Worm (Caenorhabditis elegans) whole organism, late embryonic: ENCODE measurements around the gene C16B8.4.

ENCODE experiments used
- T23F11.4 ChIP-seq: fragments of 200-800 bp; sonication (Bioruptor generic); optimal IDR thresholded peaks from 2 replicates; lab custom pipeline; 2018; ENCODE audit warnings: mild to moderate bottlenecking, missing genetic modification characterization, missing compliant biosample characterization
- ceh-14 ChIP-seq: sonication (generic microtip); optimal IDR thresholded peaks from 2 replicates; lab custom pipeline; 2016; ENCODE audit warnings: missing genotype, missing genetic modification characterization, missing compliant biosample characterization
- ceh-18 ChIP-seq: sonication (generic microtip); optimal IDR thresholded peaks from 2 replicates; lab custom pipeline; 2016; ENCODE audit warnings: missing genetic modification characterization, missing compliant biosample characterization
- ceh-2 ChIP-seq: sonication (generic microtip); optimal IDR thresholded peaks from 2 replicates; lab custom pipeline; 2016; ENCODE audit warnings: missing genotype, missing genetic modification characterization, missing compliant biosample characterization
- ceh-22 ChIP-seq: sonication (generic microtip); optimal IDR thresholded peaks from 2 replicates; lab custom pipeline; 2017; ENCODE audit warnings: missing biosample characterization, missing genetic modification characterization
- ceh-30 ChIP-seq: fragments of 150-350 bp; optimal IDR thresholded peaks from 2 replicates; lab custom pipeline; 2014; ENCODE audit warnings: missing biosample characterization, missing genetic modification characterization
- ceh-31 ChIP-seq: sonication (generic microtip); optimal IDR thresholded peaks from 2 replicates; lab custom pipeline; 2016; ENCODE audit warnings: missing genetic modification characterization, missing compliant biosample characterization
- ceh-45 ChIP-seq: fragments of 200-800 bp; sonication (Bioruptor generic); IDR thresholded peaks from 2 replicates; pipeline ENCODE4 v1.3.6; 2022; ENCODE audit warnings: missing genetic modification reagents, missing genetic modification characterization, missing compliant biosample characterization
- ceh-48 ChIP-seq: sonication (generic microtip); optimal IDR thresholded peaks from 2 replicates; lab custom pipeline; 2016; ENCODE audit warnings: missing genetic modification characterization, inconsistent platforms, missing compliant biosample characterization
- ceh-9 ChIP-seq: sonication (generic microtip); optimal IDR thresholded peaks from 2 replicates; lab custom pipeline; 2016; ENCODE audit warnings: mild to moderate bottlenecking, missing genetic modification characterization, inconsistent platforms, missing compliant biosample characterization
- che-1 ChIP-seq: sonication (generic microtip); optimal IDR thresholded peaks from 2 replicates; lab custom pipeline; 2016; ENCODE audit warnings: mild to moderate bottlenecking, missing genetic modification characterization, missing compliant biosample characterization
- elt-2 ChIP-seq: sonication (generic microtip); optimal IDR thresholded peaks from 2 replicates; lab custom pipeline; 2016; ENCODE audit warnings: missing genetic modification reagents, missing genetic modification characterization, missing compliant biosample characterization
- eyg-1 ChIP-seq: sonication (generic microtip); optimal IDR thresholded peaks from 2 replicates; lab custom pipeline; 2016; ENCODE audit warnings: missing genotype, missing genetic modification characterization, missing compliant biosample characterization
- fax-1 ChIP-seq: sonication (generic microtip); optimal IDR thresholded peaks from 2 replicates; lab custom pipeline; 2016; ENCODE audit warnings: missing genotype, missing genetic modification characterization, missing compliant biosample characterization
- fkh-6 ChIP-seq: sonication (generic microtip); optimal IDR thresholded peaks from 2 replicates; lab custom pipeline; 2016; ENCODE audit warnings: missing genetic modification characterization, missing compliant biosample characterization
- gmeb-2 ChIP-seq: sonication (generic microtip); optimal IDR thresholded peaks from 2 replicates; lab custom pipeline; 2016; ENCODE audit warnings: missing genetic modification characterization, inconsistent platforms, missing compliant biosample characterization
- hlh-6 ChIP-seq: sonication (generic microtip); optimal IDR thresholded peaks from 2 replicates; lab custom pipeline; 2016; ENCODE audit warnings: missing genotype, missing genetic modification characterization, missing compliant biosample characterization
- hlh-8 ChIP-seq: sonication (generic microtip); optimal IDR thresholded peaks from 2 replicates; lab custom pipeline; 2016; ENCODE audit warnings: missing genotype, missing genetic modification characterization, missing compliant biosample characterization
- lim-6 ChIP-seq: sonication (generic microtip); optimal IDR thresholded peaks from 2 replicates; lab custom pipeline; 2016; ENCODE audit warnings: missing genetic modification characterization, missing compliant biosample characterization
- madf-2 ChIP-seq: sonication (generic microtip); optimal IDR thresholded peaks from 2 replicates; lab custom pipeline; 2017; ENCODE audit warnings: missing genetic modification characterization, missing compliant biosample characterization
- nfya-1 ChIP-seq: sonication (generic microtip); optimal IDR thresholded peaks from 2 replicates; lab custom pipeline; 2017; ENCODE audit warnings: missing genetic modification characterization, mild to moderate bottlenecking, missing compliant biosample characterization, antibody characterized with exemption, moderate library complexity
- nhr-232 ChIP-seq: sonication (generic microtip); optimal IDR thresholded peaks from 2 replicates; lab custom pipeline; 2016; ENCODE audit warnings: missing genetic modification characterization, missing compliant biosample characterization
- odd-2 ChIP-seq: sonication (generic microtip); optimal IDR thresholded peaks from 2 replicates; lab custom pipeline; 2017; ENCODE audit warnings: antibody characterized with exemption, mild to moderate bottlenecking, missing genetic modification characterization, missing compliant biosample characterization
- pha-2 ChIP-seq: sonication (generic microtip); optimal IDR thresholded peaks from 2 replicates; lab custom pipeline; 2017; ENCODE audit warnings: mild to moderate bottlenecking, missing genetic modification characterization, missing compliant biosample characterization
- pha-4 ChIP-seq: fragments of 150-350 bp; optimal IDR thresholded peaks from 2 replicates; lab custom pipeline; 2018; ENCODE audit warnings: missing biosample characterization, missing genetic modification reagents, missing genetic modification characterization
- pros-1 ChIP-seq: fragments of 150-350 bp; optimal IDR thresholded peaks from 2 replicates; lab custom pipeline; 2014; ENCODE audit warnings: missing biosample characterization, missing genetic modification reagents, missing genetic modification characterization
- ref-2 ChIP-seq: sonication (generic microtip); optimal IDR thresholded peaks from 2 replicates; lab custom pipeline; 2016; ENCODE audit warnings: missing genetic modification characterization, missing compliant biosample characterization
- sox-2 ChIP-seq: fragments of 200-800 bp; sonication (Bioruptor generic); IDR thresholded peaks from 2 replicates; pipeline ENCODE4 v1.3.6; 2022; ENCODE audit warnings: missing genetic modification reagents, missing genetic modification characterization, missing compliant biosample characterization
- tbx-7 ChIP-seq: sonication (generic microtip); optimal IDR thresholded peaks from 2 replicates; lab custom pipeline; 2016; ENCODE audit warnings: missing genotype, missing genetic modification characterization, missing compliant biosample characterization
- ttx-3 ChIP-seq: sonication (generic microtip); optimal IDR thresholded peaks from 2 replicates; lab custom pipeline; 2016; ENCODE audit warnings: missing genetic modification reagents, missing genetic modification characterization, missing compliant biosample characterization
- unc-3 ChIP-seq, 2 experiments: fragments of 200-800 bp in 1 of 2; sonication (Bioruptor generic) in 1 of 2; sonication (generic microtip) in 1 of 2; conservative IDR thresholded peaks in 1 of 2; optimal IDR thresholded peaks in 1 of 2; 2 replicates each; pipeline versions ENCODE4 v1.3.6 to Lab custom; 2016 to 2022; ENCODE audit warnings: missing compliant biosample characterization in 2 of 2, missing genetic modification characterization in 2 of 2, missing genetic modification reagents in 1 of 2
- unc-42 ChIP-seq: sonication (generic microtip); optimal IDR thresholded peaks from 2 replicates; lab custom pipeline; 2016; ENCODE audit warnings: missing genotype, missing genetic modification characterization, missing compliant biosample characterization
- unc-55 ChIP-seq: sonication (generic microtip); optimal IDR thresholded peaks from 2 replicates; lab custom pipeline; 2017; ENCODE audit warnings: missing biosample characterization, missing genetic modification reagents, missing genetic modification characterization

Gene C16B8.4

DNA sequence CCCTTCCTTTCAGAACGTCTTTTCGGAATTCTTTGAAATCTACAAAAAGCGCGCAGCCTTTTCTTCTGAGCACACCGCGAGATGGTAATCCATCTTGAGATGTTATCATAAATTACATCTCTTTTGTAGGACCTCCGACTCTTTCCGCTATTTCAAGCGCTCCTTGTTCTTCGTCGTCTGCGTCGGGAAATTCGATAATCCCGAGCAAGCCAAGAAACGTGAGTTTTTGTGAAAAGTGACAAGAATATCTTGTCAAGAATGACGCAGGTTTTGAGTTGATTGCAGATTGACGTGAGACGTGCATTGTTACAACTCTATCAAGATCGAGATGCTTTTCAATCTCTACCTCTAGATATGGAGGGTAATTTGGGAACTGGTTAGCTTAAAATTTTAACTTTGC, 13.1 kb downstream of the C16B8.4 start:
- TF ChIP-seq unc-55 = peak; percentile 75
- no peak for TF ChIP-seq ceh-30 (tag; lab: Kevin White, UChicago)

DNA sequence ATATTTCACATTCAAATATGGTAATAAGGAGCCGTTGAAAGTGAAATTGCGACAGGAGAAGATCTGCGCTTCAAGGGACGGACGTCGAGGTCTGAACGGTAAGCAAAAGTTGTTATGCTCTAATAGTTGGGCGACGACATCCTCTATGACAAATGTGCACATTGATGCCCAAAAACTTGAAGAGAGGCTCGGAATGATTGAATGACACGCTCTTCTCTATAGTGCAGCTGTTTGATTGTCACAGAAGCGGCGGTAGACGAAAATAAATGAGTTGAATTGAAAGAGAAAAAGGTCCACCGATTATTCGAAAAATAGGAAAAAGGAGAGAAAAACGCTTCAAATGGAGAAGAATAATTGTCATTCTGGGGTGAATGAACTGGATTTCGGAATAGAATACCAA, 14.2 kb downstream of the C16B8.4 start:
- no peak for TF ChIP-seq lim-6
- TF ChIP-seq nfya-1 (tag; lab: Kevin White, UChicago) = no peak
- no peak for TF ChIP-seq ceh-18 (tag; lab: Kevin White, UChicago)
- TF ChIP-seq unc-55 = peak; percentile 78
- no peak for TF ChIP-seq fkh-6 (tag; lab: Kevin White, UChicago)
- no peak for TF ChIP-seq ref-2 (tag; lab: Kevin White, UChicago)
- no peak for TF ChIP-seq pha-2 (tag; lab: Kevin White, UChicago)
- no peak for TF ChIP-seq pha-4

DNA sequence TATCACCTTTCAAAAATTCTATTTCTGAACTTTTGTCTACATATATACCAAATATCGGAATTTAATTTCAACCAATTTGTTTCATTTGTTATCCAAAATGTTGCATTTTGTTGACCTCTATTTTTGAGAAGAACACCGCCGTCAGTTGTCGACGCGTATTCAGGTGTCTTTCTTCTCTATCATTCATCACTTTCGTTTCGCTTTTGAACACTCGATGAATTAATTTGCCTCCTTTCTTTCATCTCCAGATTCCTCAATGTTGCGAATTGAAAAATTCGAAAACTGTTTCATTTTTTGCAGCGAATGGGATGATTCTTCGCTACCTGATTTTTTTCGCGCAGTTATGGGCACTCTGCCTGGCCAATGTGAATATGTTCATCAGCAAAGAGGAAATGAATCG, 15.2 kb downstream of the C16B8.4 start, which contains the start of gene lin-18:
Gene lin-18, plus strand, starts transcription at position 301 of the 400 bp plus-strand sequence.
- TF ChIP-seq fax-1 (tag; lab: Kevin White, UChicago) = no peak
- TF ChIP-seq elt-2 = no peak
- TF ChIP-seq eyg-1 (tag; lab: Kevin White, UChicago) = no peak
- no peak for TF ChIP-seq pha-4
- TF ChIP-seq unc-55 = peak; percentile 11
- TF ChIP-seq tbx-7 (tag; lab: Kevin White, UChicago) = no peak

DNA sequence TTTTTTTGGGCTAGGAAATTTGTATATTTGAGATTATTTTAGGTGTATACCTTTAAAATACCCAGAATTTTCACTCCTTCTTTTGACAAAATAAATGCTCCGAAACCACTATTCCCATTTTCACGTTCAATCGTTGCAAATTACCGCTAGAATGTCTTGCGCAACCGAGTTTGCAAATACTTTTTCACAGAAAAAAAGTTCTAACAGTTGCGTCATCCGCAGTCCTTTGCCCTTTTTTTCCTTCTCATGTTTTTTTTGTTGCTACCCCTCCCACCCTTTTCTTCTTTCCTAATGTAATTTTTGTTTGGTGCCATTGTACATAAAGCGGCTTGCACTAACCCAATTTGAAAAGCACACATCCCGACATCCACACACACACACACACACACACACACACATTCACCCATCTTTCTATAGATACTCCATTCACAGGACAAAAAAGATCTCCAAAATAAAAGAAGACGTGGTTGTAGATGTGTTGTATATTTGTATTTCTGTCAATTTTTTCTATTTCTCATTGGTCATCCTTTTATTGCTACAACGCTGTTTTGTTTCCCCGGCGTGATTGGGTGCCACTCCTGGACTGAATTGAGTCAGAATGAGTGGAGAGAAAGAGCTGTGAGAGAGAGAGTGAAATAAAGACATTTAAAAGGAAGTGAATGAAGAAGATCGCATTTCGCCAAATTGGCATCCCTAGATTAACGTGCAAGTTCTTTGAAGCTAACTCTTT, 15.8 kb downstream of the C16B8.4 start:
- TF ChIP-seq ceh-30 (tag; lab: Kevin White, UChicago) (no peak), unc-55 (no peak), unc-42 (peak; percentile 99), ceh-31 (tag; lab: Kevin White, UChicago) (peak; percentile 47), ceh-45 (GFP tag; lab: Robert Waterston, UW) (no peak), fkh-6 (tag; lab: Kevin White, UChicago) (no peak), pha-2 (tag; lab: Kevin White, UChicago) (no peak)

DNA sequence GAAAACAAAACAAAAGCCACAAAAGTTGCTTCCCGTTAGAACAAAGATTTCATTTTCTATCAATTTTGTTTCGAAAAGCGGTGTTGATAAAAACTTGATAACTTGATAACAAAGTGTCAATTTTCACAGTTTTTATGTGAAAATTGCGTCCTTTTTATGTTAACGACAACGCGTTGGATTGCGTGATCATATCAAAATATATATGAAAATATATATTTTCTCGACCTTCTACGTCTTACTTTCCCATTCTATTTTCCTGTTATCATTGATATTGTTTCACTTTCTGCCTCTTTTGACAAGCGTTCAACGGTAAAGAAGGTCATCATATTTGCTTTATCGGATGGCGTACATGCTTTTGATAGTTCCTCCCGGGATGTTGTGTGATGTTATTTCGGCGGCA, 20.7 kb downstream of the C16B8.4 start:
- TF ChIP-seq pros-1 (tag; lab: Kevin White, UChicago) (no peak), ceh-2 (no peak), ceh-14 (tag; lab: Kevin White, UChicago) (no peak), che-1 (tag; lab: Kevin White, UChicago) (no peak), gmeb-2 (tag; lab: Kevin White, UChicago) (no peak), odd-2 (tag; lab: Kevin White, UChicago) (no peak), ceh-48 (tag; lab: Kevin White, UChicago) (no peak), ceh-30 (tag; lab: Kevin White, UChicago) (no peak), pha-2 (tag; lab: Kevin White, UChicago) (no peak), fax-1 (tag; lab: Kevin White, UChicago) (no peak), hlh-8 (tag; lab: Kevin White, UChicago) (no peak), madf-2 (tag; lab: Kevin White, UChicago) (no peak), unc-3 (GFP tag; conservative IDR thresholded peaks at IDR 0.05; lab: Robert Waterston, UW) (no peak), unc-3 (tag; optimal IDR thresholded peaks at IDR 0.05; lab: Kevin White, UChicago) (no peak), nhr-232 (tag; lab: Kevin White, UChicago) (no peak), sox-2 (no peak), unc-55 (no peak), nfya-1 (tag; lab: Kevin White, UChicago) (no peak), ceh-9 (tag; lab: Kevin White, UChicago) (no peak)

DNA sequence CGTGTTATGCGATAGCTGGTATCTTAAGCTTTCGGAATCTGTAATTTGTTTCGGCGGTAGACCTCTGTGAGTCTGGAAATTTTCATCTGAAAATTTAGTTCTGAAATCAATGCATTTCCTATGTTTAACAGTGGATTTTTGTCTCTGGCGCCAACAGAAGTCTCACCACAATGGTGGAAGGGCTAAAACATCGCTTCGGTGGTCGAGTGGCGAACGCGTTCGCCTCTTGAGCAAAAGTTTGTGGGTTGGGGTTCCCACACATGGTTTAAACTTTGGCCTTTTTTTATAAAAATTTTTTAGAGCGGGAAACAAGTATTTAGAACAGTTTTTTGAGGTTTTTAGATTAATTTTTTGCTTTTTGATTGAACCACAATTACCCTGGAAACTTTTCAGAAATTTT, 23.7 kb downstream of the C16B8.4 start:
- TF ChIP-seq madf-2 (tag; lab: Kevin White, UChicago) = no peak
- no peak for TF ChIP-seq T23F11.4
- no peak for TF ChIP-seq ceh-22 (tag; lab: Kevin White, UChicago)
- TF ChIP-seq ttx-3 (tag; lab: Kevin White, UChicago) = no peak
- TF ChIP-seq hlh-6 (tag; lab: Kevin White, UChicago) = no peak
